Worm (Caenorhabditis elegans) whole organism, early embryonic: Measurements from ENCODE around the gene T10G3.1.

ENCODE experiments used
- B0310.2 ChIP-seq: sonication (generic microtip); optimal IDR thresholded peaks from 2 replicates; lab custom pipeline; 2016; ENCODE audit warnings: mild to moderate bottlenecking, missing genetic modification characterization, missing compliant biosample characterization
- F13C5.2 ChIP-seq: sonication (generic microtip); optimal IDR thresholded peaks from 2 replicates; lab custom pipeline; 2017; ENCODE audit warnings: mild to moderate bottlenecking, missing genetic modification characterization, inconsistent platforms, missing compliant biosample characterization
- aly-1 ChIP-seq: sonication (generic microtip); optimal IDR thresholded peaks from 2 replicates; lab custom pipeline; 2016; ENCODE audit warnings: missing genetic modification characterization, missing compliant biosample characterization
- ama-1 ChIP-seq: fragments of 150-350 bp; optimal IDR thresholded peaks from 2 replicates; lab custom pipeline; 2014
- ceh-13 ChIP-seq: fragments of 200-800 bp; sonication (Bioruptor generic); optimal IDR thresholded peaks from 2 replicates; lab custom pipeline; 2018; ENCODE audit warnings: mild to moderate bottlenecking, missing genetic modification characterization, missing compliant biosample characterization
- ceh-36 ChIP-seq: sonication (generic microtip); optimal IDR thresholded peaks from 2 replicates; lab custom pipeline; 2016; ENCODE audit warnings: missing genetic modification characterization, inconsistent platforms, missing compliant biosample characterization
- ets-7 ChIP-seq: sonication (generic microtip); optimal IDR thresholded peaks from 2 replicates; lab custom pipeline; 2016; ENCODE audit warnings: missing genotype, missing genetic modification characterization, missing compliant biosample characterization
- flt-1 ChIP-seq: fragments of 200-800 bp; sonication (Bioruptor generic); IDR thresholded peaks from 2 replicates; pipeline ENCODE4 v1.3.6; 2022; ENCODE audit warnings: missing genetic modification characterization, missing compliant biosample characterization
- hmbx-1 ChIP-seq: sonication (generic microtip); optimal IDR thresholded peaks from 2 replicates; lab custom pipeline; 2016; ENCODE audit warnings: mild to moderate bottlenecking, missing genetic modification characterization, missing compliant biosample characterization
- hmg-4 ChIP-seq: fragments of 200-800 bp; sonication (Bioruptor generic); optimal IDR thresholded peaks from 2 replicates; lab custom pipeline; 2018; ENCODE audit warnings: mild to moderate bottlenecking, missing genetic modification characterization, missing compliant biosample characterization
- hnd-1 ChIP-seq: sonication (generic microtip); optimal IDR thresholded peaks from 2 replicates; lab custom pipeline; 2016; ENCODE audit warnings: missing genetic modification characterization, missing compliant biosample characterization
- pes-1 ChIP-seq: fragments of 200-800 bp; sonication (Bioruptor generic); IDR thresholded peaks from 2 replicates; pipeline ENCODE4 v1.3.6; 2022; ENCODE audit warnings: missing genetic modification reagents, missing genetic modification characterization, missing compliant biosample characterization
- scrt-1 ChIP-seq: fragments of 200-800 bp; sonication (Bioruptor generic); IDR thresholded peaks from 2 replicates; pipeline ENCODE4 v1.3.6; 2022; ENCODE audit warnings: missing genetic modification characterization, missing compliant biosample characterization
- sea-1 ChIP-seq: fragments of 200-800 bp; sonication (Bioruptor generic); conservative IDR thresholded peaks from 2 replicates; pipeline ENCODE4 v1.3.6; 2022; ENCODE audit warnings: missing genetic modification characterization, missing compliant biosample characterization
- tbx-11 ChIP-seq: fragments of 200-800 bp; sonication (Bioruptor generic); IDR thresholded peaks from 2 replicates; pipeline ENCODE4 v1.3.6; 2022; ENCODE audit warnings: missing genetic modification characterization, missing compliant biosample characterization
- tbx-37 ChIP-seq: fragments of 200-800 bp; sonication (Bioruptor generic); conservative IDR thresholded peaks from 2 replicates; pipeline ENCODE4 v1.3.6; 2022; ENCODE audit warnings: missing genetic modification reagents, missing genetic modification characterization, missing compliant biosample characterization
- tra-4 ChIP-seq: sonication (generic microtip); optimal IDR thresholded peaks from 2 replicates; lab custom pipeline; 2017; ENCODE audit warnings: missing genetic modification characterization, missing compliant biosample characterization

T10G3.1 gene

ce11 chrV:13426764-13427163 is 46.7 kb downstream of the T10G3.1 start, which contains the start of gene srd-18:
TSS of gene srd-18 (minus strand) at chrV:13426864.
- no peak for TF ChIP-seq hnd-1 (tag; lab: Kevin White, UChicago)
- no peak for TF ChIP-seq hmg-4 (GFP tag; lab: Kevin White, UChicago)
- no peak for TF ChIP-seq tra-4 (tag; lab: Kevin White, UChicago)
- no peak for TF ChIP-seq pes-1 (GFP tag; lab: Robert Waterston, UW)

ce11 chrV:13423608-13424007 is 49.9 kb downstream of the T10G3.1 start, which contains the start of gene srv-10:
TSS of gene srv-10 (plus strand) at chrV:13423908.
- no peak for TF ChIP-seq tbx-11 (GFP tag; lab: Robert Waterston, UW)
- no peak for TF ChIP-seq hmbx-1 (tag; lab: Kevin White, UChicago)
- no peak for TF ChIP-seq tbx-37 (GFP tag; lab: Robert Waterston, UW)
- no peak for TF ChIP-seq tra-4 (tag; lab: Kevin White, UChicago)
- TF ChIP-seq ama-1 (lab: Kevin White, UChicago) = no peak
- no peak for TF ChIP-seq flt-1 (GFP tag; lab: Robert Waterston, UW)
- TF ChIP-seq sea-1 (GFP tag; lab: Robert Waterston, UW) = no peak
- TF ChIP-seq aly-1 (tag; lab: Kevin White, UChicago) = no peak
- no peak for TF ChIP-seq ets-7 (tag; lab: Kevin White, UChicago)
- TF ChIP-seq scrt-1 (GFP tag; lab: Robert Waterston, UW) = no peak
- TF ChIP-seq B0310.2 (tag; lab: Kevin White, UChicago) = no peak
- no peak for TF ChIP-seq F13C5.2 (tag; lab: Kevin White, UChicago)
- no peak for TF ChIP-seq ceh-36 (tag; lab: Kevin White, UChicago)
- no peak for TF ChIP-seq hmg-4 (GFP tag; lab: Kevin White, UChicago)
- TF ChIP-seq hnd-1 (tag; lab: Kevin White, UChicago) = no peak

- TF ChIP-seq scrt-1 (GFP tag; lab: Robert Waterston, UW) (no peak), ceh-36 (tag; lab: Kevin White, UChicago) (no peak), tra-4 (tag; lab: Kevin White, UChicago) (no peak), F13C5.2 (tag; lab: Kevin White, UChicago) (no peak), flt-1 (GFP tag; lab: Robert Waterston, UW) (no peak), B0310.2 (tag; lab: Kevin White, UChicago) (no peak), hmg-4 (GFP tag; lab: Kevin White, UChicago) (no peak), tbx-37 (GFP tag; lab: Robert Waterston, UW) (no peak), aly-1 (tag; lab: Kevin White, UChicago) (no peak), hmbx-1 (tag; lab: Kevin White, UChicago) (no peak), ets-7 (tag; lab: Kevin White, UChicago) (no peak), pes-1 (GFP tag; lab: Robert Waterston, UW) (no peak), ama-1 (lab: Kevin White, UChicago) (no peak), hnd-1 (tag; lab: Kevin White, UChicago) (no peak), ceh-13 (no peak), tbx-11 (GFP tag; lab: Robert Waterston, UW) (no peak), sea-1 (GFP tag; lab: Robert Waterston, UW) (no peak)
Observed at ce11 chrV:13423045-13423444, 50.4 kb downstream of the T10G3.1 start, which contains the start of gene srv-9. TSS of gene srv-9 (minus strand) at chrV:13423145.

- TF ChIP-seq aly-1 (tag; lab: Kevin White, UChicago) = no peak
- no peak for TF ChIP-seq hmbx-1 (tag; lab: Kevin White, UChicago)
- no peak for TF ChIP-seq F13C5.2 (tag; lab: Kevin White, UChicago)
- no peak for TF ChIP-seq ceh-13
- no peak for TF ChIP-seq flt-1 (GFP tag; lab: Robert Waterston, UW)
- no peak for TF ChIP-seq tbx-37 (GFP tag; lab: Robert Waterston, UW)
- TF ChIP-seq tbx-11 (GFP tag; lab: Robert Waterston, UW) = no peak
- TF ChIP-seq tra-4 (tag; lab: Kevin White, UChicago) = no peak
- no peak for TF ChIP-seq ama-1 (lab: Kevin White, UChicago)
- no peak for TF ChIP-seq B0310.2 (tag; lab: Kevin White, UChicago)
- no peak for TF ChIP-seq hmg-4 (GFP tag; lab: Kevin White, UChicago)
- TF ChIP-seq sea-1 (GFP tag; lab: Robert Waterston, UW) = no peak
- no peak for TF ChIP-seq pes-1 (GFP tag; lab: Robert Waterston, UW)
- no peak for TF ChIP-seq scrt-1 (GFP tag; lab: Robert Waterston, UW)
- no peak for TF ChIP-seq hnd-1 (tag; lab: Kevin White, UChicago)
- TF ChIP-seq ets-7 (tag; lab: Kevin White, UChicago) = no peak
- TF ChIP-seq ceh-36 (tag; lab: Kevin White, UChicago) = no peak
Observed at ce11 chrV:13421697-13422096, 51.8 kb downstream of the T10G3.1 start.

ce11 chrV:13420640-13421039 is 52.8 kb downstream of the T10G3.1 start, which contains the start of gene srv-8:
TSS of gene srv-8 (minus strand) at chrV:13420740.
- TF ChIP-seq scrt-1 (GFP tag; lab: Robert Waterston, UW) (no peak), B0310.2 (tag; lab: Kevin White, UChicago) (no peak), flt-1 (GFP tag; lab: Robert Waterston, UW) (no peak), ceh-13 (no peak), hmbx-1 (tag; lab: Kevin White, UChicago) (no peak), tbx-37 (GFP tag; lab: Robert Waterston, UW) (no peak), hnd-1 (tag; lab: Kevin White, UChicago) (no peak), hmg-4 (GFP tag; lab: Kevin White, UChicago) (no peak), pes-1 (GFP tag; lab: Robert Waterston, UW) (no peak), ceh-36 (tag; lab: Kevin White, UChicago) (no peak), ets-7 (tag; lab: Kevin White, UChicago) (no peak), tra-4 (tag; lab: Kevin White, UChicago) (no peak), tbx-11 (GFP tag; lab: Robert Waterston, UW) (no peak), ama-1 (lab: Kevin White, UChicago) (no peak), sea-1 (GFP tag; lab: Robert Waterston, UW) (no peak), aly-1 (tag; lab: Kevin White, UChicago) (no peak)
